Worm (Caenorhabditis elegans) whole organism, L2 larva: Measurements from ENCODE around the gene cyp-25A2.
A peak's percentile ranks its signal among the peaks of the same experiment; 100 is the strongest.

Experiments used
- C34F6.9 ChIP-seq: fragments of 150-350 bp; optimal IDR thresholded peaks from 2 replicates; lab custom pipeline; 2014; ENCODE audit warnings: missing biosample characterization, missing genetic modification characterization
- F13H6.1 ChIP-seq: sonication (generic microtip); optimal IDR thresholded peaks from 2 replicates; lab custom pipeline; 2016; ENCODE audit warnings: missing genetic modification characterization, missing compliant biosample characterization
- R02D3.7 ChIP-seq: fragments of 150-350 bp; optimal IDR thresholded peaks from 2 replicates; lab custom pipeline; 2014; ENCODE audit warnings: missing biosample characterization, missing genetic modification characterization
- Y55F3AM.14 ChIP-seq: fragments of 200-800 bp; sonication (Bioruptor generic); optimal IDR thresholded peaks from 2 replicates; lab custom pipeline; 2018; ENCODE audit warnings: mild to moderate bottlenecking, missing genetic modification characterization, missing compliant biosample characterization
- aly-2 ChIP-seq: fragments of 150-350 bp; optimal IDR thresholded peaks from 2 replicates; lab custom pipeline; 2014; ENCODE audit warnings: missing biosample characterization, missing genetic modification characterization
- ama-1 ChIP-seq: fragments of 150-350 bp; optimal IDR thresholded peaks from 2 replicates; lab custom pipeline; 2018; ENCODE audit warnings: inconsistent platforms
- crh-2 ChIP-seq: sonication (generic microtip); optimal IDR thresholded peaks from 2 replicates; lab custom pipeline; 2017; ENCODE audit warnings: missing biosample characterization, missing genetic modification characterization
- dmd-4 ChIP-seq: sonication (generic microtip); optimal IDR thresholded peaks from 2 replicates; lab custom pipeline; 2017; ENCODE audit warnings: missing biosample characterization, missing genetic modification characterization
- elt-3 ChIP-seq: sonication (generic microtip); optimal IDR thresholded peaks from 2 replicates; lab custom pipeline; 2017; ENCODE audit warnings: missing biosample characterization, missing genetic modification characterization
- fos-1 ChIP-seq: fragments of 150-350 bp; optimal IDR thresholded peaks from 2 replicates; lab custom pipeline; 2014; ENCODE audit warnings: missing biosample characterization, missing genetic modification characterization
- lin-11 ChIP-seq: fragments of 150-350 bp; sonication (generic microtip); optimal IDR thresholded peaks from 2 replicates; lab custom pipeline; 2014; ENCODE audit warnings: missing biosample characterization, missing genetic modification characterization, inconsistent platforms, mixed read lengths
- lin-13 ChIP-seq: fragments of 150-350 bp; optimal IDR thresholded peaks from 2 replicates; lab custom pipeline; 2014; ENCODE audit warnings: missing biosample characterization, missing genetic modification reagents, missing genetic modification characterization
- lin-39 ChIP-seq: fragments of 150-350 bp; optimal IDR thresholded peaks from 2 replicates; lab custom pipeline; 2014; ENCODE audit warnings: missing biosample characterization, missing genetic modification reagents, missing genetic modification characterization
- lsy-2 ChIP-seq, 2 experiments: fragments of 150-350 bp in 1 of 2; sonication (generic microtip) in 1 of 2; optimal IDR thresholded peaks; 2 replicates each; lab custom pipeline; 2014 to 2017; ENCODE audit warnings: missing biosample characterization in 2 of 2, missing genetic modification characterization in 2 of 2
- mab-5 ChIP-seq: fragments of 150-350 bp; optimal IDR thresholded peaks from 2 replicates; lab custom pipeline; 2014; ENCODE audit warnings: missing biosample characterization, missing genetic modification characterization
- mdl-1 ChIP-seq, 2 experiments: fragments of 150-350 bp in 1 of 2; sonication (generic microtip) in 1 of 2; optimal IDR thresholded peaks; 2 replicates each; lab custom pipeline; 2017; ENCODE audit warnings: missing biosample characterization in 2 of 2, missing genetic modification characterization in 2 of 2
- nhr-10 ChIP-seq: sonication (generic microtip); optimal IDR thresholded peaks from 2 replicates; lab custom pipeline; 2017; ENCODE audit warnings: missing biosample characterization, missing genetic modification characterization
- nhr-12 ChIP-seq: fragments of 150-350 bp; optimal IDR thresholded peaks from 2 replicates; lab custom pipeline; 2014; ENCODE audit warnings: missing biosample characterization, missing genetic modification characterization
- nhr-23 ChIP-seq: fragments of 150-350 bp; optimal IDR thresholded peaks from 2 replicates; lab custom pipeline; 2014; ENCODE audit warnings: missing biosample characterization, missing genetic modification reagents, missing genetic modification characterization
- nhr-237 ChIP-seq: fragments of 150-350 bp; optimal IDR thresholded peaks from 2 replicates; lab custom pipeline; 2014; ENCODE audit warnings: missing biosample characterization, missing genetic modification characterization
- nhr-25 ChIP-seq: fragments of 150-350 bp; sonication (generic microtip); optimal IDR thresholded peaks from 3 replicates; lab custom pipeline; 2014; ENCODE audit warnings: missing biosample characterization, missing genetic modification characterization
- nhr-77 ChIP-seq: fragments of 150-350 bp; optimal IDR thresholded peaks from 2 replicates; lab custom pipeline; 2014; ENCODE audit warnings: missing biosample characterization, missing genetic modification characterization
- sem-4 ChIP-seq: fragments of 150-350 bp; optimal IDR thresholded peaks from 2 replicates; lab custom pipeline; 2014; ENCODE audit warnings: missing biosample characterization, missing genetic modification reagents, missing genetic modification characterization
- sma-3 ChIP-seq: sonication (generic microtip); optimal IDR thresholded peaks from 2 replicates; lab custom pipeline; 2016; ENCODE audit warnings: missing genetic modification reagents, missing genetic modification characterization, missing compliant biosample characterization
- snpc-4 ChIP-seq: fragments of 150-350 bp; optimal IDR thresholded peaks from 2 replicates; lab custom pipeline; 2014; ENCODE audit warnings: missing biosample characterization, missing genetic modification characterization
- unc-39 ChIP-seq: fragments of 150-350 bp; optimal IDR thresholded peaks from 2 replicates; lab custom pipeline; 2014; ENCODE audit warnings: missing biosample characterization, missing genetic modification characterization
- unc-55 ChIP-seq: fragments of 150-350 bp; sonication (generic microtip); optimal IDR thresholded peaks from 3 replicates; lab custom pipeline; 2014; ENCODE audit warnings: missing biosample characterization, missing genetic modification reagents, missing genetic modification characterization
- unc-62 ChIP-seq: fragments of 150-350 bp; optimal IDR thresholded peaks from 2 replicates; lab custom pipeline; 2014; ENCODE audit warnings: missing biosample characterization, missing genetic modification reagents, missing genetic modification characterization
- ztf-11 ChIP-seq: sonication (generic microtip); optimal IDR thresholded peaks from 2 replicates; lab custom pipeline; 2017; ENCODE audit warnings: missing biosample characterization, missing genetic modification characterization
- ztf-4 ChIP-seq: fragments of 150-350 bp; optimal IDR thresholded peaks from 2 replicates; lab custom pipeline; 2014; ENCODE audit warnings: missing biosample characterization, missing genetic modification characterization

The cyp-25A2 gene

DNA sequence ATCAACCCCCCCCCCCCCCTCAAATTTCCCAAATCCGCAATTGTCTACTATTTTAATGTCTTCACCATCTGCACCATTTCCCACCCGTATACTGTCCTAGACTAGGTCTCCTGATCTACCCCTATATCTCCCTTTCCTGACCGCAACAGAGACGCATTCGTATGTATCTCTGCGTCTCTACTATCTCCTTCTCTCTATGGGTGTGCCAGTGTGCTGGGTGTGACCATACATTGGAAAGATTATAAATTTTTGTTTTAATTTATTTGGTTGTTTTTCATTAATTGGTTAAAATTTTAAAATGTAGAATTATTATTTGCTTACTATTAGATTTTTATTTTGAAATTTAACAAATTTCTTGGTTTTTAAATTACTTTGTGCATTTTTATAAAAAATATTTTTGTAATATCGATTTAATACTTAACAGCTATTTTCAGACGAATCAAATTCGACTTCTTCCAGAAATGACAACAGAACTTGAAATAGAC lies 13.0 kb upstream of the cyp-25A2 start, which contains the start of gene amx-1:
Gene amx-1 (plus strand): TSS at position 435 of the 485 bp plus-strand sequence.
- TF ChIP-seq lsy-2 (tag; optimal IDR thresholded peaks at IDR 0.05; lab: Kevin White, UChicago) (peak in 1 of 2 experiments; percentile 15), sem-4 (no peak)

DNA sequence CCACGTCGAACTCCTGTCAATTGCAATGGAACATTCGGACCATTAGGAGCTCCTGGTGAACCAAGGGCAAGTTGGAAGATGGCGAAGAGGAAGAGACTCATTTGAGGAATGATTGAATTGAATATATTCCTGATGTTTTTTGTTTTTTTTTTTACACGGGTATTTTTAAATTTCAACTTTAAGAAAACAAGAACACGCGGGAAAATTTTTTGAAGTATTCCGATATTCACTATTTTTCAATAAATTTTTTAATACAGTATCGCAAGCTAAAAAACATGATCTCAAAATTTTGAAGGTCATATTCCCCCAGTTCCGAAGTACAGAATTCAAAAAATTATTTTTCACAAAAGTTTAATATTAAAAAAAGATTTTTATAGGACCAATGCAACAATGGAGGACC lies 5.9 kb upstream of the cyp-25A2 start, which contains the start of gene cnnm-5:
Gene cnnm-5 (minus strand): TSS at position 101 of the 400 bp plus-strand sequence.
- TF ChIP-seq unc-62 (GFP tag; lab: Kevin White, UChicago) (no peak), lin-13 (GFP tag; lab: Kevin White, UChicago) (no peak), F13H6.1 (tag; lab: Kevin White, UChicago) (no peak), nhr-23 (tag; lab: Kevin White, UChicago) (no peak), C34F6.9 (no peak), lin-39 (tag; lab: Kevin White, UChicago) (no peak)

- TF ChIP-seq aly-2 (tag; lab: Kevin White, UChicago) (no peak), unc-55 (GFP tag; lab: Kevin White, UChicago) (peak; percentile 6), fos-1 (tag; lab: Kevin White, UChicago) (peak; percentile 1), mdl-1 (tag; optimal IDR thresholded peaks at IDR 0.05; lab: Kevin White, UChicago) (no peak)
Measured at ce11 chrIII:3831381-3831780, 3.6 kb upstream of the cyp-25A2 start, which contains the start of gene C36A4.10. C36A4.10 (minus strand) TSS chrIII:3831481.

- no peak for TF ChIP-seq Y55F3AM.14 (GFP tag; lab: Kevin White, UChicago)
- no peak for TF ChIP-seq nhr-237
- no peak for TF ChIP-seq lsy-2 (tag; optimal IDR thresholded peaks at IDR 0.05; lab: Kevin White, UChicago)
- TF ChIP-seq lin-11 (tag; lab: Kevin White, UChicago) = no peak
- no peak for TF ChIP-seq dmd-4 (tag; lab: Kevin White, UChicago)
- no peak for TF ChIP-seq nhr-12 (tag; lab: Kevin White, UChicago)
- TF ChIP-seq crh-2 (tag; lab: Kevin White, UChicago) = no peak
- no peak for TF ChIP-seq ama-1 (lab: Kevin White, UChicago)
Measured at ce11 chrIII:3831798-3832197, 3.2 kb upstream of the cyp-25A2 start.

DNA sequence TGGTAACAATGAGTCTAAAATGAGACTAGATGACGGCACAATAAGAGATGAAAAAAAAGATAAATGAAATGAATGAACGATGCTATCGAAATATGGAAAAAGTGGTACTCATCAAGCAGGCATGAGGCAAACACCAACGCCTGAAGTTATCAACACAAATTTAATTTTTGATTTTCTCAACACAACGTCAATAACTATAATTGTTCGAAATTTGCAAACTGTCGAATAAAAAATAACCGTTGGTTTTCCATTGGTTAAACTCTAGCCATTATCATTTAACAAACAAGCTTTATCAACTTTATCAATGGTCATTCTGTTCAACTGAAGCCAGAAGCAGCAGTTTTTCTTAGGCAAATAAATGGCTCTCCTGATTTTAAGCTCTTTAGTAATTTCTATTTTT lies 2.7 kb upstream of the cyp-25A2 start, which contains the start of gene cyp-25A1:
Gene cyp-25A1 (plus strand): TSS at position 301 of the 400 bp plus-strand sequence.
- no peak for TF ChIP-seq mab-5 (tag; lab: Kevin White, UChicago)

DNA sequence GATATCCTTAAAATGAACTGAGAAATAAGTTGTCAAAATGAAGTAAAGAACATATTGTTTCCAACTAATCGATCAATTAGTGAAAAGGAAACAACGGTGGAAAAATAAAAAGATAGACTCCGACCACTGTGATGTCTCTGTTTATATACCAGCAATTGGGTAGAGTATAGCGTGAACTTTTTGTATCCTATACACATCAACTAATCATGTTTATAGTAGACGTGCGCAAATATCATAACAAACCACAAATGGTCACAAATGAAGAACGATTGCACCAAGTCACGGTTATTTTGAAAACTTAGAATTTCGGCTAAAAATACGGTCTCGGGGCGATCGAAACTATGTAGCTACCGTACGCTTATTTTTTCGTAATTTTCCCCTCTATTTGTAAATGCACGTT lies 4.6 kb downstream of the cyp-25A2 start, which contains the start of gene cyp-25A3:
Gene cyp-25A3 (minus strand): TSS at position 101 of the 400 bp plus-strand sequence.
- TF ChIP-seq nhr-23 (tag; lab: Kevin White, UChicago) (no peak), Y55F3AM.14 (GFP tag; lab: Kevin White, UChicago) (no peak), sma-3 (GFP tag; lab: Kevin White, UChicago) (no peak), lin-13 (GFP tag; lab: Kevin White, UChicago) (no peak), R02D3.7 (tag; lab: Kevin White, UChicago) (no peak), C34F6.9 (no peak), F13H6.1 (tag; lab: Kevin White, UChicago) (no peak), dmd-4 (tag; lab: Kevin White, UChicago) (no peak), snpc-4 (no peak), nhr-77 (no peak), crh-2 (tag; lab: Kevin White, UChicago) (no peak), ztf-11 (no peak), unc-62 (GFP tag; lab: Kevin White, UChicago) (no peak), ama-1 (lab: Kevin White, UChicago) (no peak), lsy-2 (tag; optimal IDR thresholded peaks at IDR 0.05; lab: Kevin White, UChicago) (no peak), unc-39 (tag; lab: Kevin White, UChicago) (no peak), elt-3 (tag; lab: Kevin White, UChicago) (no peak), nhr-10 (tag; lab: Kevin White, UChicago) (no peak), ztf-4 (tag; lab: Kevin White, UChicago) (no peak), nhr-25 (tag; lab: Kevin White, UChicago) (no peak)
